Worm (Caenorhabditis elegans) whole organism, L4 larva: Measurements from ENCODE around the gene frpr-6.

Source experiments
- F44E2.7 ChIP-seq: fragments of 200-800 bp; sonication (Bioruptor generic); IDR thresholded peaks from 2 replicates; pipeline ENCODE4 v2.1.2; 2022; ENCODE audit warnings: missing genetic modification characterization, missing compliant biosample characterization
- F49E8.2 ChIP-seq: sonication (generic microtip); optimal IDR thresholded peaks from 2 replicates; lab custom pipeline; 2016; ENCODE audit warnings: missing compliant biosample characterization, mild to moderate bottlenecking, missing genetic modification characterization, borderline replicate concordance
- Y5F2A.4 ChIP-seq: fragments of 200-800 bp; sonication (Bioruptor generic); optimal IDR thresholded peaks from 2 replicates; lab custom pipeline; 2018; ENCODE audit warnings: mild to moderate bottlenecking, missing genetic modification characterization, missing compliant biosample characterization
- Y75B8A.6 ChIP-seq: fragments of 200-800 bp; sonication (Bioruptor generic); IDR thresholded peaks from 2 replicates; pipeline ENCODE4 v1.3.6; 2022; ENCODE audit warnings: missing genetic modification reagents, missing genetic modification characterization, missing compliant biosample characterization
- ZK546.5 ChIP-seq, 2 experiments: sonication (generic microtip); optimal IDR thresholded peaks; 2 replicates each; lab custom pipeline; 2017; ENCODE audit warnings: missing biosample characterization in 2 of 2, missing genetic modification characterization in 2 of 2
- aha-1 ChIP-seq: fragments of 150-350 bp; peaks from one replicate; lab custom pipeline; 2014; ENCODE audit warnings: missing biosample characterization, missing genetic modification characterization
- ceh-32 ChIP-seq: sonication (generic microtip); optimal IDR thresholded peaks from 2 replicates; lab custom pipeline; 2016; ENCODE audit warnings: mild to moderate bottlenecking, missing genetic modification characterization, missing compliant biosample characterization; ENCODE audit not compliant: poor library complexity
- ceh-44 ChIP-seq: fragments of 200-800 bp; sonication (Bioruptor generic); IDR thresholded peaks from 2 replicates; pipeline ENCODE4 v1.3.6; 2022; ENCODE audit warnings: missing genetic modification reagents, missing genetic modification characterization, missing compliant biosample characterization
- ces-1 ChIP-seq: fragments of 150-350 bp; sonication (generic microtip); optimal IDR thresholded peaks from 4 replicates; lab custom pipeline; 2014; ENCODE audit warnings: missing biosample characterization, missing genetic modification reagents, missing genetic modification characterization
- cey-2 ChIP-seq: sonication (generic microtip); optimal IDR thresholded peaks from 3 replicates; lab custom pipeline; 2017; ENCODE audit warnings: missing genetic modification characterization, mild to moderate bottlenecking, missing compliant biosample characterization, antibody characterized with exemption, borderline replicate concordance; ENCODE audit not compliant: insufficient read depth
- daf-12 ChIP-seq: fragments of 150-350 bp; optimal IDR thresholded peaks from 2 replicates; lab custom pipeline; 2014; ENCODE audit warnings: missing biosample characterization, missing genetic modification reagents, missing genetic modification characterization
- daf-16 ChIP-seq, 3 experiments: sonication (generic microtip); optimal IDR thresholded peaks; 2 replicates each; lab custom pipeline; 2016 to 2017; ENCODE audit warnings: missing genetic modification characterization in 3 of 3, missing genetic modification reagents in 3 of 3, mild to moderate bottlenecking in 2 of 3, missing compliant biosample characterization in 2 of 3, missing biosample characterization in 1 of 3, moderate library complexity in 1 of 3
- dmd-6 ChIP-seq: fragments of 200-800 bp; sonication (Bioruptor generic); IDR thresholded peaks from 2 replicates; pipeline ENCODE4 v1.3.6; 2022; ENCODE audit warnings: missing genetic modification reagents, missing genetic modification characterization, missing compliant biosample characterization
- dpl-1 ChIP-seq: fragments of 150-350 bp; optimal IDR thresholded peaks from 2 replicates; lab custom pipeline; 2014; ENCODE audit warnings: missing biosample characterization, missing genetic modification reagents, missing genetic modification characterization
- duxl-1 ChIP-seq: sonication (generic microtip); optimal IDR thresholded peaks from 2 replicates; lab custom pipeline; 2016; ENCODE audit warnings: mild to moderate bottlenecking, missing genetic modification characterization, moderate library complexity, missing compliant biosample characterization; ENCODE audit not compliant: poor library complexity
- dve-1 ChIP-seq: sonication (generic microtip); optimal IDR thresholded peaks from 2 replicates; lab custom pipeline; 2017; ENCODE audit warnings: antibody characterized with exemption, mild to moderate bottlenecking, missing genetic modification characterization, missing compliant biosample characterization; ENCODE audit not compliant: insufficient read depth
- fos-1 ChIP-seq: fragments of 150-350 bp; optimal IDR thresholded peaks from 2 replicates; lab custom pipeline; 2014; ENCODE audit warnings: missing biosample characterization, missing genetic modification characterization
- hif-1 ChIP-seq, 2 experiments: sonication (generic microtip); optimal IDR thresholded peaks; 2 replicates each; lab custom pipeline; 2016 to 2017; ENCODE audit warnings: missing compliant biosample characterization in 2 of 2, missing genetic modification characterization in 2 of 2, missing genetic modification reagents in 2 of 2, missing genotype in 2 of 2, mild to moderate bottlenecking in 1 of 2
- hlh-11 ChIP-seq: fragments of 200-800 bp; sonication (Bioruptor generic); optimal IDR thresholded peaks from 2 replicates; lab custom pipeline; 2018; ENCODE audit warnings: mild to moderate bottlenecking, missing genetic modification characterization, missing compliant biosample characterization
- hlh-30 ChIP-seq: sonication (generic microtip); optimal IDR thresholded peaks from 2 replicates; lab custom pipeline; 2017; ENCODE audit warnings: antibody characterized with exemption, mild to moderate bottlenecking, missing genetic modification characterization, missing compliant biosample characterization; ENCODE audit not compliant: insufficient read depth
- jun-1 ChIP-seq: fragments of 150-350 bp; optimal IDR thresholded peaks from 2 replicates; lab custom pipeline; 2014; ENCODE audit warnings: missing biosample characterization, missing genetic modification reagents, missing genetic modification characterization
- lin-13 ChIP-seq: fragments of 150-350 bp; optimal IDR thresholded peaks from 2 replicates; lab custom pipeline; 2014; ENCODE audit warnings: missing biosample characterization, missing genetic modification reagents, missing genetic modification characterization
- lin-29 ChIP-seq: fragments of 200-800 bp; sonication (Bioruptor generic); IDR thresholded peaks from 2 replicates; pipeline ENCODE4 v1.3.6; 2022; ENCODE audit warnings: missing genetic modification reagents, missing genetic modification characterization, missing compliant biosample characterization
- lsy-2 ChIP-seq, 2 experiments: fragments of 150-350 bp in 1 of 2; sonication (generic microtip) in 1 of 2; optimal IDR thresholded peaks; 2 replicates each; lab custom pipeline; 2014 to 2017; ENCODE audit warnings: missing biosample characterization in 2 of 2, missing genetic modification characterization in 2 of 2
- mdl-1 ChIP-seq, 2 experiments: fragments of 150-350 bp in 1 of 2; sonication (generic microtip) in 1 of 2; optimal IDR thresholded peaks; 2 replicates each; lab custom pipeline; 2014 to 2017; ENCODE audit warnings: missing biosample characterization in 2 of 2, missing genetic modification characterization in 2 of 2
- mep-1 ChIP-seq: fragments of 150-350 bp; sonication (generic microtip); optimal IDR thresholded peaks from 3 replicates; lab custom pipeline; 2014; ENCODE audit warnings: missing biosample characterization, missing genetic modification characterization
- mxl-3 ChIP-seq: fragments of 200-800 bp; sonication (Bioruptor generic); optimal IDR thresholded peaks from 2 replicates; lab custom pipeline; 2018; ENCODE audit warnings: mild to moderate bottlenecking, missing genetic modification characterization, missing compliant biosample characterization
- nhr-10 ChIP-seq: fragments of 150-350 bp; optimal IDR thresholded peaks from 2 replicates; lab custom pipeline; 2014; ENCODE audit warnings: missing biosample characterization, missing genetic modification characterization
- nhr-28 ChIP-seq: fragments of 150-350 bp; optimal IDR thresholded peaks from 2 replicates; lab custom pipeline; 2014; ENCODE audit warnings: missing biosample characterization, missing genetic modification characterization
- nhr-41 ChIP-seq: fragments of 200-800 bp; sonication (Bioruptor generic); IDR thresholded peaks from 2 replicates; pipeline ENCODE4 v1.3.6; 2022; ENCODE audit warnings: missing genetic modification reagents, missing genetic modification characterization, missing compliant biosample characterization
- nhr-48 ChIP-seq: sonication (generic microtip); optimal IDR thresholded peaks from 2 replicates; lab custom pipeline; 2016; ENCODE audit warnings: mild to moderate bottlenecking, missing genetic modification characterization, missing compliant biosample characterization
- nhr-6 ChIP-seq: fragments of 150-350 bp; optimal IDR thresholded peaks from 2 replicates; lab custom pipeline; 2014; ENCODE audit warnings: missing biosample characterization, missing genetic modification characterization
- nhr-76 ChIP-seq: fragments of 150-350 bp; optimal IDR thresholded peaks from 2 replicates; lab custom pipeline; 2014; ENCODE audit warnings: missing biosample characterization, missing genetic modification characterization
- nhr-77 ChIP-seq: fragments of 150-350 bp; optimal IDR thresholded peaks from 2 replicates; lab custom pipeline; 2014; ENCODE audit warnings: missing biosample characterization, missing genetic modification characterization
- pha-4 ChIP-seq, 2 experiments: fragments of 150-350 bp in 1 of 2; fragments of 200-800 bp in 1 of 2; sonication (Bioruptor generic) in 1 of 2; IDR thresholded peaks in 1 of 2; optimal IDR thresholded peaks in 1 of 2; 2 replicates each; pipeline versions ENCODE4 v1.3.6 to Lab custom; 2014 to 2022; ENCODE audit warnings: missing genetic modification characterization in 2 of 2, missing genetic modification reagents in 2 of 2, missing biosample characterization in 1 of 2, missing compliant biosample characterization in 1 of 2
- php-3 ChIP-seq: fragments of 200-800 bp; sonication (Bioruptor generic); IDR thresholded peaks from 2 replicates; pipeline ENCODE4 v1.3.6; 2022; ENCODE audit warnings: missing genetic modification reagents, missing genetic modification characterization, missing compliant biosample characterization
- sdz-12 ChIP-seq: fragments of 200-800 bp; sonication (Bioruptor generic); optimal IDR thresholded peaks from 2 replicates; lab custom pipeline; 2018; ENCODE audit warnings: mild to moderate bottlenecking, missing genetic modification characterization, missing compliant biosample characterization
- snpc-1.2 ChIP-seq: fragments of 200-800 bp; sonication (Bioruptor generic); IDR thresholded peaks from 2 replicates; pipeline ENCODE4 v1.3.6; 2022; ENCODE audit warnings: missing genetic modification reagents, missing genetic modification characterization, missing compliant biosample characterization
- tra-1 ChIP-seq: fragments of 200-800 bp; sonication (Bioruptor generic); IDR thresholded peaks from 2 replicates; pipeline ENCODE4 v1.3.6; 2022; ENCODE audit warnings: missing genetic modification reagents, missing genetic modification characterization, missing compliant biosample characterization
- unc-130 ChIP-seq: sonication (generic microtip); optimal IDR thresholded peaks from 2 replicates; lab custom pipeline; 2016; ENCODE audit warnings: missing genetic modification reagents, missing genetic modification characterization, missing compliant biosample characterization
- unc-62 ChIP-seq, 3 experiments: fragments of 150-350 bp in 1 of 3; sonication (generic microtip); optimal IDR thresholded peaks in 2 of 3; peaks in 1 of 3; 1 replicate in 1 of 3; 2 replicates in 2 of 3; lab custom pipeline; 2014 to 2017; ENCODE audit warnings: missing biosample characterization in 3 of 3, missing genetic modification characterization in 3 of 3, missing genetic modification reagents in 3 of 3, missing genotype in 1 of 3
- zag-1 ChIP-seq: fragments of 150-350 bp; optimal IDR thresholded peaks from 2 replicates; lab custom pipeline; 2014; ENCODE audit warnings: missing biosample characterization, missing genetic modification characterization
- zfp-3 ChIP-seq: fragments of 200-800 bp; sonication (Bioruptor generic); conservative IDR thresholded peaks from 2 replicates; pipeline ENCODE4 v1.3.6; 2022; ENCODE audit warnings: missing genetic modification reagents, missing genetic modification characterization, missing compliant biosample characterization
- ztf-7 ChIP-seq: fragments of 150-350 bp; optimal IDR thresholded peaks from 2 replicates; lab custom pipeline; 2014; ENCODE audit warnings: missing biosample characterization, missing genetic modification characterization

frpr-6 gene

DNA sequence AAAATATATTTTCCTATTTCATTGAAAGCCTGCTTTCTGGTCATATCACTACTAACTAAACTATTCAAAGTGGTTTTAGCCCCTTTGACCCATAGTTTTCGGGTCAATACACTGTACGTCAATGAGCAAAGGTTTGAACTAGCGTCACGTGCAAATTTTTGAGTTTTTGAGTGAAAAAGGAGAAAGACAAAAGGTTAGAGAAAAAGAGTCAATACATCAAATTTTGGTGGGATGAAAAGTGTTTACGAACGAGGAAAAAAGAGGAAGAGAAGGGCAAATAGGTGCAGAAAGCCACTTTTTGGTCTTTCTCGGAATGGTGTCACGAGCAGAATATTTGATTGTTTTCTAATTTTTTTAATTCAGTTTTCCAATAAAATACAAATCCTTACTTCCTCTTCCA is 25.1 kb downstream of the frpr-6 start:
- TF ChIP-seq ceh-44 (GFP tag; lab: Robert Waterston, UW), result no peak
- TF ChIP-seq lin-13 (GFP tag; lab: Kevin White, UChicago), result no peak
- no peak for TF ChIP-seq dpl-1
- TF ChIP-seq cey-2 (tag; lab: Kevin White, UChicago), result no peak
- peak; percentile 15 for TF ChIP-seq dve-1 (tag; lab: Kevin White, UChicago)
- no peak for TF ChIP-seq F44E2.7 (GFP tag; lab: Robert Waterston, UW)
- no peak for TF ChIP-seq ZK546.5 (tag; optimal IDR thresholded peaks at IDR 0.05; lab: Kevin White, UChicago)
- peak; percentile 25 for TF ChIP-seq nhr-28 (tag; lab: Kevin White, UChicago)
- peak; percentile 38 for TF ChIP-seq hlh-30 (tag; lab: Kevin White, UChicago)
- peak; percentile 35 for TF ChIP-seq hlh-11
- no peak for TF ChIP-seq mep-1
- no peak for TF ChIP-seq jun-1
- no peak for TF ChIP-seq nhr-41 (GFP tag; lab: Robert Waterston, UW)
- TF ChIP-seq ztf-7 (tag; lab: Kevin White, UChicago), result no peak
- TF ChIP-seq F49E8.2 (tag; lab: Kevin White, UChicago), result no peak
- TF ChIP-seq dmd-6 (GFP tag; lab: Robert Waterston, UW), result peak; percentile 31
- no peak for TF ChIP-seq mxl-3 (GFP tag; lab: Kevin White, UChicago)
- TF ChIP-seq nhr-6 (tag; lab: Kevin White, UChicago), result no peak
- no peak for TF ChIP-seq unc-130 (GFP tag; lab: Kevin White, UChicago)
- no peak for TF ChIP-seq sdz-12 (GFP tag; lab: Kevin White, UChicago)
- no peak for TF ChIP-seq ces-1
- no peak for TF ChIP-seq Y75B8A.6 (GFP tag; lab: Robert Waterston, UW)
- TF ChIP-seq ceh-32 (tag; lab: Kevin White, UChicago), result no peak
- TF ChIP-seq Y5F2A.4, result no peak
- TF ChIP-seq daf-16 (GFP tag; optimal IDR thresholded peaks at IDR 0.05; lab: Kevin White, UChicago), result no peak
- TF ChIP-seq daf-16 (tag; optimal IDR thresholded peaks at IDR 0.05; lab: Kevin White, UChicago), result peak; percentile 59
- TF ChIP-seq mdl-1 (tag; optimal IDR thresholded peaks at IDR 0.05; lab: Kevin White, UChicago), result peak in 1 of 2 experiments; percentile 32
- no peak for TF ChIP-seq nhr-76
- TF ChIP-seq lsy-2 (tag; optimal IDR thresholded peaks at IDR 0.05; lab: Kevin White, UChicago), result peak in 1 of 2 experiments; percentile 25
- TF ChIP-seq pha-4 (GFP tag; IDR thresholded peaks at IDR 0.05; lab: Robert Waterston, UW), result 0 out of 2 replicates have a peak, but pooled peaks have one; percentile 35
- TF ChIP-seq pha-4 (tag; optimal IDR thresholded peaks at IDR 0.05; lab: Kevin White, UChicago), result no peak

- TF ChIP-seq dmd-6 (GFP tag; lab: Robert Waterston, UW) (peak; percentile 34; the same call in 1 of the 2 replicates), hif-1 (tag; optimal IDR thresholded peaks at IDR 0.05; lab: Kevin White, UChicago) (peak in 1 of 2 experiments; percentile 40), hlh-11 (peak; percentile 66), unc-62 (GFP tag; optimal IDR thresholded peaks at IDR 0.05 in 1 of 2; lab: Kevin White, UChicago) (peak in 1 of 2 experiments; percentile 66), unc-62 (tag; optimal IDR thresholded peaks at IDR 0.05; lab: Kevin White, UChicago) (no peak), pha-4 (GFP tag; IDR thresholded peaks at IDR 0.05; lab: Robert Waterston, UW) (0 out of 2 replicates have a peak, but pooled peaks have one; percentile 6), pha-4 (tag; optimal IDR thresholded peaks at IDR 0.05; lab: Kevin White, UChicago) (no peak), php-3 (GFP tag; lab: Robert Waterston, UW) (peak; percentile 76), snpc-1.2 (GFP tag; lab: Robert Waterston, UW) (no peak), daf-12 (tag; lab: Kevin White, UChicago) (no peak), zag-1 (tag; lab: Kevin White, UChicago) (no peak), fos-1 (peak; percentile 80), zfp-3 (GFP tag; lab: Robert Waterston, UW) (peak; percentile 4; the same call in 1 of the 2 replicates), nhr-41 (GFP tag; lab: Robert Waterston, UW) (no peak), nhr-28 (tag; lab: Kevin White, UChicago) (peak; percentile 68), lin-29 (no peak), Y5F2A.4 (no peak), daf-16 (GFP tag; optimal IDR thresholded peaks at IDR 0.05; lab: Kevin White, UChicago) (no peak), daf-16 (tag; optimal IDR thresholded peaks at IDR 0.05; lab: Kevin White, UChicago) (peak; percentile 95), nhr-48 (tag; lab: Kevin White, UChicago) (peak; percentile 31), tra-1 (no peak), mdl-1 (tag; optimal IDR thresholded peaks at IDR 0.05; lab: Kevin White, UChicago) (peak in 1 of 2 experiments; percentile 49), nhr-10 (tag; lab: Kevin White, UChicago) (peak; percentile 41), hlh-30 (tag; lab: Kevin White, UChicago) (peak; percentile 53), nhr-77 (tag; lab: Kevin White, UChicago) (peak; percentile 87), duxl-1 (tag; lab: Kevin White, UChicago) (no peak), dve-1 (tag; lab: Kevin White, UChicago) (peak; percentile 68), lsy-2 (tag; optimal IDR thresholded peaks at IDR 0.05; lab: Kevin White, UChicago) (peak; percentile 16 to 27), mep-1 (peak; percentile 59), aha-1 (peak; percentile 96), ZK546.5 (tag; optimal IDR thresholded peaks at IDR 0.05; lab: Kevin White, UChicago) (no peak)
Measured at ce11 chrV:9074360-9074834, 26.6 kb downstream of the frpr-6 start.
